Worm (Caenorhabditis elegans): ENCODE results near the gene irg-5.
A peak's percentile ranks its signal among the peaks of the same experiment; 100 is the strongest.

irg-5 gene

ce11 chrV:13780902-13781301, 42.6 kb upstream of the irg-5 start:
- TF ChIP-seq ceh-82 (tag; optimal IDR thresholded peaks at IDR 0.05) = no peak
- no peak for TF ChIP-seq mep-1 (tag; optimal IDR thresholded peaks at IDR 0.05)
- no peak for TF ChIP-seq efl-1 (optimal IDR thresholded peaks at IDR 0.05)
- peak in 1 of 2 experiments; percentile 84 for TF ChIP-seq efl-1 (GFP tag; optimal IDR thresholded peaks at IDR 0.05 in 1 of 2)
- no peak for TF ChIP-seq xbp-1 (tag; optimal IDR thresholded peaks at IDR 0.05)
- TF ChIP-seq pqm-1 (tag; optimal IDR thresholded peaks at IDR 0.05) = no peak
- no peak for TF ChIP-seq vab-15 (tag; optimal IDR thresholded peaks at IDR 0.05)
- no peak for TF ChIP-seq lin-14 (GFP tag; optimal IDR thresholded peaks at IDR 0.05)

- TF ChIP-seq blmp-1 (tag; optimal IDR thresholded peaks at IDR 0.05) = peak; percentile 32
- peak; percentile 25 for TF ChIP-seq rnt-1 (tag; optimal IDR thresholded peaks at IDR 0.05)
- no peak for TF ChIP-seq ceh-88 (GFP tag; IDR thresholded peaks at IDR 0.05)
Measured at ce11 chrV:13777857-13778256, 39.6 kb upstream of the irg-5 start, which contains the start of gene F53C11.9. F53C11.9 (plus strand) TSS chrV:13778015.

ce11 chrV:13775529-13775928, 37.3 kb upstream of the irg-5 start, which contains the start of gene F53C11.1:
F53C11.1 (plus strand) TSS chrV:13775796.
- TF ChIP-seq lin-13 (GFP tag; optimal IDR thresholded peaks at IDR 0.05) (no peak), elt-3 (tag; optimal IDR thresholded peaks at IDR 0.05) (no peak), egl-13 (tag; optimal IDR thresholded peaks at IDR 0.05) (no peak), elt-2 (tag; optimal IDR thresholded peaks at IDR 0.05) (peak; percentile 18), mef-2 (tag; optimal IDR thresholded peaks at IDR 0.05) (no peak), nhr-90 (tag; optimal IDR thresholded peaks at IDR 0.05; ENCODE audit: poor library complexity) (no peak), nhr-47 (tag; optimal IDR thresholded peaks at IDR 0.05) (no peak), lir-3 (tag; optimal IDR thresholded peaks at IDR 0.05; ENCODE audit: poor library complexity) (no peak)

- TF ChIP-seq hlh-4 (tag; optimal IDR thresholded peaks at IDR 0.05) (no peak), elt-2 (tag; optimal IDR thresholded peaks at IDR 0.05) (peak; percentile 22)
Measured at ce11 chrV:13771209-13771608, 32.9 kb upstream of the irg-5 start, which contains the start of gene F20G2.5. F20G2.5 (plus strand) TSS chrV:13771509.

ce11 chrV:13768941-13769436, 30.7 kb upstream of the irg-5 start, which contains the start of gene nas-24:
nas-24 (plus strand) TSS chrV:13769386.
- TF ChIP-seq elt-2 (tag; optimal IDR thresholded peaks at IDR 0.05) = peak; percentile 23
- TF ChIP-seq grh-1 (GFP tag; IDR thresholded peaks at IDR 0.05) = no peak
- no peak for TF ChIP-seq rnt-1 (tag; optimal IDR thresholded peaks at IDR 0.05)
- TF ChIP-seq fkh-10 (GFP tag; optimal IDR thresholded peaks at IDR 0.05) = no peak
- no peak for TF ChIP-seq vab-15 (tag; optimal IDR thresholded peaks at IDR 0.05)
- no peak for TF ChIP-seq hpl-2 (GFP tag; optimal IDR thresholded peaks at IDR 0.05)
- no peak for TF ChIP-seq mdl-1 (tag; optimal IDR thresholded peaks at IDR 0.05)

ce11 chrV:13768388-13768787, 30.1 kb upstream of the irg-5 start, which contains the start of gene F20G2.3:
F20G2.3 (minus strand) TSS chrV:13768488.
- TF ChIP-seq blmp-1 (tag; optimal IDR thresholded peaks at IDR 0.05) (peak; percentile 25), Y116A8C.19 (tag; optimal IDR thresholded peaks at IDR 0.05; ENCODE audit: borderline replicate concordance) (no peak)

- TF ChIP-seq swsn-7 (tag; optimal IDR thresholded peaks at IDR 0.05) = peak; percentile 11
- TF ChIP-seq ceh-90 (tag; optimal IDR thresholded peaks at IDR 0.05) = no peak
- TF ChIP-seq pax-3 (tag; optimal IDR thresholded peaks at IDR 0.05) = peak; percentile 56
- TF ChIP-seq fkh-8 (tag; optimal IDR thresholded peaks at IDR 0.05) = peak; percentile 91
- no peak for TF ChIP-seq C34B4.2 (tag; optimal IDR thresholded peaks at IDR 0.05)
- TF ChIP-seq nhr-71 (tag; optimal IDR thresholded peaks at IDR 0.05) = peak; percentile 70
- TF ChIP-seq mep-1 (tag; optimal IDR thresholded peaks at IDR 0.05) = no peak
- TF ChIP-seq lin-14 (GFP tag; optimal IDR thresholded peaks at IDR 0.05) = peak; percentile 42
- peak in 1 of 2 experiments; percentile 5 for TF ChIP-seq lsy-2 (tag; optimal IDR thresholded peaks at IDR 0.05)
- TF ChIP-seq lin-15B (tag; optimal IDR thresholded peaks at IDR 0.05) = no peak
- peak; percentile 0 for TF ChIP-seq fkh-10 (GFP tag; optimal IDR thresholded peaks at IDR 0.05)
- peak; percentile 56 for TF ChIP-seq nhr-47 (tag; optimal IDR thresholded peaks at IDR 0.05)
- TF ChIP-seq pag-3 (tag; optimal IDR thresholded peaks at IDR 0.05; ENCODE audit: borderline replicate concordance, insufficient read depth) = no peak
- no peak for TF ChIP-seq fkh-4 (tag; optimal IDR thresholded peaks at IDR 0.05; ENCODE audit: borderline replicate concordance)
Measured at ce11 chrV:13763723-13764122, 25.4 kb upstream of the irg-5 start.
